Worm (Caenorhabditis elegans): ENCODE data around the gene hrg-2.

DNA sequence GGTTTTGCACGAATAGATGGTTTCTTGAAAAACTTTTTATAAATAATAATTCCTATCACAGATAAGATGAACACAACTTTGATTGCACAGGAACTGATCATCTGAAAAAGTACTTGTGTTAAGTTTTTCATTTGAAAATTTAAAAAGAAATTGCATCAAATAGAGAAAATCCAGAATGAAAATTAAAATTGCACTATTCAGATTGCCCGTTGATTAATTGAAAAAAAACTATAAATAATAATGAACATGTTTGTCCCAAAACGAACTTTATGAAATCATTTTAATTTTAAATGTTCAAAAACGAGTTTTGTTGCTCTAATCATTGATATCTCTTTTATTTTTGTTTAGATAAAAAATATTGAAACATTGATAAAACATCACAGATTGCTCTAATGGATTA is 7.0 kb upstream of the hrg-2 start, which contains the start of gene cdr-3:
- TF ChIP-seq nhr-237 (tag; optimal IDR thresholded peaks at IDR 0.05) (no peak), ztf-11 (tag; optimal IDR thresholded peaks at IDR 0.05) (no peak), zag-1 (tag; optimal IDR thresholded peaks at IDR 0.05) (no peak), T20F7.1 (GFP tag; optimal IDR thresholded peaks at IDR 0.05) (no peak)

Data from whole organism, L4 larva.